Worm (Caenorhabditis elegans) whole organism, early embryonic: Measurements from ENCODE around the gene Y71H2B.2.

ENCODE experiments used
- B0310.2 ChIP-seq: sonication (generic microtip); optimal IDR thresholded peaks from 2 replicates; lab custom pipeline; 2016; ENCODE audit warnings: mild to moderate bottlenecking, missing genetic modification characterization, missing compliant biosample characterization
- F13C5.2 ChIP-seq: sonication (generic microtip); optimal IDR thresholded peaks from 2 replicates; lab custom pipeline; 2017; ENCODE audit warnings: mild to moderate bottlenecking, missing genetic modification characterization, inconsistent platforms, missing compliant biosample characterization
- aly-1 ChIP-seq: sonication (generic microtip); optimal IDR thresholded peaks from 2 replicates; lab custom pipeline; 2016; ENCODE audit warnings: missing genetic modification characterization, missing compliant biosample characterization
- ama-1 ChIP-seq: fragments of 150-350 bp; optimal IDR thresholded peaks from 2 replicates; lab custom pipeline; 2014
- ceh-13 ChIP-seq: fragments of 200-800 bp; sonication (Bioruptor generic); optimal IDR thresholded peaks from 2 replicates; lab custom pipeline; 2018; ENCODE audit warnings: mild to moderate bottlenecking, missing genetic modification characterization, missing compliant biosample characterization
- ceh-36 ChIP-seq: sonication (generic microtip); optimal IDR thresholded peaks from 2 replicates; lab custom pipeline; 2016; ENCODE audit warnings: missing genetic modification characterization, inconsistent platforms, missing compliant biosample characterization
- ets-7 ChIP-seq: sonication (generic microtip); optimal IDR thresholded peaks from 2 replicates; lab custom pipeline; 2016; ENCODE audit warnings: missing genotype, missing genetic modification characterization, missing compliant biosample characterization
- flt-1 ChIP-seq: fragments of 200-800 bp; sonication (Bioruptor generic); IDR thresholded peaks from 2 replicates; pipeline ENCODE4 v1.3.6; 2022; ENCODE audit warnings: missing genetic modification characterization, missing compliant biosample characterization
- hmg-4 ChIP-seq: fragments of 200-800 bp; sonication (Bioruptor generic); optimal IDR thresholded peaks from 2 replicates; lab custom pipeline; 2018; ENCODE audit warnings: mild to moderate bottlenecking, missing genetic modification characterization, missing compliant biosample characterization
- scrt-1 ChIP-seq: fragments of 200-800 bp; sonication (Bioruptor generic); IDR thresholded peaks from 2 replicates; pipeline ENCODE4 v1.3.6; 2022; ENCODE audit warnings: missing genetic modification characterization, missing compliant biosample characterization
- sea-1 ChIP-seq: fragments of 200-800 bp; sonication (Bioruptor generic); conservative IDR thresholded peaks from 2 replicates; pipeline ENCODE4 v1.3.6; 2022; ENCODE audit warnings: missing genetic modification characterization, missing compliant biosample characterization
- tbx-11 ChIP-seq: fragments of 200-800 bp; sonication (Bioruptor generic); IDR thresholded peaks from 2 replicates; pipeline ENCODE4 v1.3.6; 2022; ENCODE audit warnings: missing genetic modification characterization, missing compliant biosample characterization
- tbx-37 ChIP-seq: fragments of 200-800 bp; sonication (Bioruptor generic); conservative IDR thresholded peaks from 2 replicates; pipeline ENCODE4 v1.3.6; 2022; ENCODE audit warnings: missing genetic modification reagents, missing genetic modification characterization, missing compliant biosample characterization
- tra-4 ChIP-seq: sonication (generic microtip); optimal IDR thresholded peaks from 2 replicates; lab custom pipeline; 2017; ENCODE audit warnings: missing genetic modification characterization, missing compliant biosample characterization

DNA sequence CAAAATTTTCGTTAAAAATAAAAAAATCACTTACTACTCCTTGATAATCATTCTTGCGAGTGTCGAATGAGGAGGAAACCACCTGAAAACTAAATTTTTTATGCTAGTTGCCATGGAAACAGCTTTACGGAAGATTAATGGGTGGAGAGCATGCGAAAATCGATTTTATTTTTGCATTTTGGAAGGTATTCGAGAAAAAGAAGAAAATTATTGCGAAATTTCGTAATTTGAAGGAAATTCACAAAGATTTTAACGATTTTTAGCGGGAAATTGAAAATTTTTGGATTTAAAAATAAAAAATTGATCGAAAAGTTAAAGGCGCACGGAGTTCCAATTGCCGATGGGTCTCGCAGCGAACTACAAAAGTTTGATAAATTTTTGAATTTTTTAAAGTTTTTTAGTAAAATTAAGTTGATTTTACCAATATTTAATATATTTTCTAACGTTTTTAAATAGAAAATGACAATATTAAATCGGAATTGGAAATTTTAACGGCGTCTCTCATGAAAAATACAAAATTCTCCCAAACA, 47.3 kb upstream of the Y71H2B.2 start, which contains the start of gene Y54F10AR.1:
- TF ChIP-seq tra-4 (no peak), sea-1 (GFP tag; lab: Robert Waterston, UW) (no peak), flt-1 (GFP tag; lab: Robert Waterston, UW) (no peak), F13C5.2 (tag; lab: Kevin White, UChicago) (no peak), tbx-37 (GFP tag; lab: Robert Waterston, UW) (no peak), ama-1 (no peak), ets-7 (tag; lab: Kevin White, UChicago) (no peak), scrt-1 (no peak), ceh-36 (tag; lab: Kevin White, UChicago) (no peak), hmg-4 (no peak), ceh-13 (GFP tag; lab: Kevin White, UChicago) (no peak), B0310.2 (no peak), tbx-11 (no peak), aly-1 (tag; lab: Kevin White, UChicago) (no peak)
